Worm (Caenorhabditis elegans): ENCODE data around the gene C16D9.1.

- no peak for TF ChIP-seq ztf-4 (tag; optimal IDR thresholded peaks at IDR 0.05)
- TF ChIP-seq nhr-10 (tag; optimal IDR thresholded peaks at IDR 0.05): no peak
- TF ChIP-seq lsy-2 (tag; optimal IDR thresholded peaks at IDR 0.05): no peak
- TF ChIP-seq ztf-1 (GFP tag; conservative IDR thresholded peaks at IDR 0.05): no peak
- TF ChIP-seq ama-1 (optimal IDR thresholded peaks at IDR 0.05): no peak
- TF ChIP-seq unc-55 (GFP tag; optimal IDR thresholded peaks at IDR 0.05): no peak
- no peak for TF ChIP-seq zag-1 (tag; optimal IDR thresholded peaks at IDR 0.05)
- no peak for TF ChIP-seq aly-2 (tag; optimal IDR thresholded peaks at IDR 0.05)
- TF ChIP-seq unc-39 (tag; optimal IDR thresholded peaks at IDR 0.05): no peak
- TF ChIP-seq ZK546.5 (tag; optimal IDR thresholded peaks at IDR 0.05): no peak
Measured at ce11 chrV:8307013-8307412, 47.9 kb downstream of the C16D9.1 start.

Data from whole organism, L2 larva.